Fruit fly (Drosophila melanogaster) whole organism, embryonic: ENCODE measurements around the gene CG31204.

Source experiments
- ATbp ChIP-seq: fragments of 200-800 bp; sonication (Bioruptor generic); optimal IDR thresholded peaks from 2 replicates; lab custom pipeline; 2017; ENCODE audit warnings: missing biosample characterization, mild to moderate bottlenecking, missing genetic modification characterization, missing genetic modification reagents
- Atf3 ChIP-seq: fragments of 200-800 bp; sonication (Bioruptor generic); optimal IDR thresholded peaks from 3 replicates; lab custom pipeline; 2016; ENCODE audit warnings: missing biosample characterization, missing genetic modification characterization
- CG10274 ChIP-seq: fragments of 200-800 bp; sonication (Bioruptor generic); optimal IDR thresholded peaks from 3 replicates; lab custom pipeline; 2017; ENCODE audit warnings: missing biosample characterization, mild to moderate bottlenecking, missing genetic modification characterization
- CG11398 ChIP-seq: fragments of 200-800 bp; sonication (Bioruptor generic); optimal IDR thresholded peaks from 2 replicates; lab custom pipeline; 2016; ENCODE audit warnings: missing biosample characterization, missing genetic modification characterization
- CG12071 ChIP-seq: fragments of 200-800 bp; sonication (Bioruptor generic); optimal IDR thresholded peaks from 3 replicates; lab custom pipeline; 2018; ENCODE audit warnings: missing biosample characterization, mild to moderate bottlenecking, missing genetic modification characterization
- CG12104 ChIP-seq: fragments of 200-800 bp; sonication (Bioruptor generic); optimal IDR thresholded peaks from 3 replicates; lab custom pipeline; 2016; ENCODE audit warnings: missing biosample characterization, missing genetic modification characterization
- CG12744 ChIP-seq: fragments of 200-800 bp; sonication (Bioruptor generic); optimal IDR thresholded peaks from 2 replicates; lab custom pipeline; 2016; ENCODE audit warnings: missing biosample characterization, missing genetic modification characterization
- CG12769 ChIP-seq: fragments of 200-800 bp; sonication (Bioruptor generic); optimal IDR thresholded peaks from 2 replicates; lab custom pipeline; 2019; ENCODE audit warnings: missing biosample characterization, mild to moderate bottlenecking, missing genetic modification characterization, moderate library complexity
- CG13424 ChIP-seq: fragments of 200-800 bp; sonication (Bioruptor generic); optimal IDR thresholded peaks from 2 replicates; lab custom pipeline; 2019; ENCODE audit warnings: missing biosample characterization, mild to moderate bottlenecking, missing genetic modification characterization, moderate library complexity
- CG13894 ChIP-seq: fragments of 200-800 bp; sonication (Bioruptor generic); optimal IDR thresholded peaks from 3 replicates; lab custom pipeline; 2018; ENCODE audit warnings: missing biosample characterization, mild to moderate bottlenecking, missing genetic modification characterization, moderate library complexity
- CG14050 ChIP-seq: fragments of 200-800 bp; sonication (Bioruptor generic); IDR thresholded peaks from 3 replicates; pipeline ENCODE4 v1.3.6; 2022; ENCODE audit warnings: missing biosample characterization, missing genetic modification characterization
- CG14441 ChIP-seq: fragments of 200-800 bp; sonication (Bioruptor generic); IDR thresholded peaks from 2 replicates; pipeline ENCODE4 v1.3.6; 2022; ENCODE audit warnings: missing biosample characterization, missing genetic modification characterization
- CG15479 ChIP-seq: fragments of 200-800 bp; sonication (Bioruptor generic); optimal IDR thresholded peaks from 3 replicates; lab custom pipeline; 2019; ENCODE audit warnings: missing biosample characterization, mild to moderate bottlenecking, missing genetic modification characterization, moderate library complexity
- CG17186 ChIP-seq: fragments of 200-800 bp; sonication (Bioruptor generic); optimal IDR thresholded peaks from 3 replicates; lab custom pipeline; 2017; ENCODE audit warnings: missing biosample characterization, missing genetic modification reagents, missing genetic modification characterization
- CG17359 ChIP-seq: fragments of 200-800 bp; sonication (Bioruptor generic); optimal IDR thresholded peaks from 3 replicates; lab custom pipeline; 2018; ENCODE audit warnings: missing biosample characterization, mild to moderate bottlenecking, missing genetic modification characterization, moderate library complexity
- CG18011 ChIP-seq: fragments of 200-800 bp; sonication (Bioruptor generic); optimal IDR thresholded peaks from 2 replicates; lab custom pipeline; 2017; ENCODE audit warnings: missing biosample characterization, missing genetic modification characterization, mild to moderate bottlenecking, moderate library complexity, missing genotype
- CG18262 ChIP-seq: fragments of 200-800 bp; optimal IDR thresholded peaks from 3 replicates; lab custom pipeline; 2019; ENCODE audit warnings: missing biosample characterization, mild to moderate bottlenecking, missing genetic modification characterization, moderate library complexity
- CG18476 ChIP-seq: fragments of 200-800 bp; sonication (Bioruptor generic); optimal IDR thresholded peaks from 2 replicates; lab custom pipeline; 2016; ENCODE audit warnings: missing biosample characterization, mild to moderate bottlenecking, missing genetic modification characterization
- CG2202 ChIP-seq: fragments of 200-800 bp; sonication (Bioruptor generic); optimal IDR thresholded peaks from 2 replicates; lab custom pipeline; 2018; ENCODE audit warnings: missing biosample characterization, mild to moderate bottlenecking, missing genetic modification characterization
- CG31365 ChIP-seq: fragments of 200-800 bp; sonication (Bioruptor generic); optimal IDR thresholded peaks from 2 replicates; lab custom pipeline; 2018; ENCODE audit warnings: missing biosample characterization, mild to moderate bottlenecking, missing genetic modification characterization
- CG5953 ChIP-seq: fragments of 200-800 bp; sonication (Bioruptor generic); IDR thresholded peaks from 2 replicates; pipeline ENCODE4 v1.3.6; 2022; ENCODE audit warnings: missing biosample characterization, missing genetic modification characterization
- CG7928 ChIP-seq: fragments of 200-800 bp; sonication (Bioruptor generic); optimal IDR thresholded peaks from 2 replicates; lab custom pipeline; 2017; ENCODE audit warnings: missing biosample characterization, mild to moderate bottlenecking, missing genetic modification characterization
- CG9215 ChIP-seq: fragments of 200-800 bp; sonication (Bioruptor generic); IDR thresholded peaks from 2 replicates; pipeline ENCODE4 v1.3.6; 2022; ENCODE audit warnings: missing biosample characterization, missing genetic modification characterization
- CG9727 ChIP-seq: fragments of 200-800 bp; sonication (Bioruptor generic); optimal IDR thresholded peaks from 3 replicates; lab custom pipeline; 2017; ENCODE audit warnings: missing biosample characterization, mild to moderate bottlenecking, missing genetic modification characterization
- CrebB ChIP-seq: fragments of 200-800 bp; sonication (Bioruptor generic); optimal IDR thresholded peaks from 3 replicates; lab custom pipeline; 2018; ENCODE audit warnings: missing biosample characterization, mild to moderate bottlenecking, missing genetic modification characterization
- D19A ChIP-seq: fragments of 200-800 bp; optimal IDR thresholded peaks from 3 replicates; lab custom pipeline; 2019; ENCODE audit warnings: missing biosample characterization, mild to moderate bottlenecking, missing genetic modification characterization, moderate library complexity
- Dfd ChIP-seq, 2 experiments: fragments of >200 bp; optimal IDR thresholded peaks; 2 replicates each; lab custom pipeline; 2017; ENCODE audit warnings: missing biosample characterization in 2 of 2, missing genetic modification characterization in 2 of 2
- Fer3 ChIP-seq: fragments of 200-800 bp; sonication (Bioruptor generic); optimal IDR thresholded peaks from 2 replicates; lab custom pipeline; 2018; ENCODE audit warnings: missing biosample characterization, mild to moderate bottlenecking, missing genetic modification characterization, moderate library complexity
- Gsc ChIP-seq: fragments of 200-800 bp; sonication (Bioruptor generic); IDR thresholded peaks from 2 replicates; pipeline ENCODE4 v1.3.6; 2022; ENCODE audit warnings: missing biosample characterization, missing genetic modification characterization
- Kr ChIP-seq: fragments of 200-800 bp; sonication (Bioruptor generic); optimal IDR thresholded peaks from 2 replicates; lab custom pipeline; 2017; ENCODE audit warnings: missing biosample characterization, mild to moderate bottlenecking, missing genetic modification characterization
- Myb ChIP-seq: fragments of 200-800 bp; sonication (Bioruptor generic); optimal IDR thresholded peaks from 2 replicates; lab custom pipeline; 2016; ENCODE audit warnings: missing biosample characterization, missing genetic modification characterization
- Neu2 ChIP-seq: fragments of 200-800 bp; sonication (Bioruptor generic); optimal IDR thresholded peaks from 3 replicates; lab custom pipeline; 2016; ENCODE audit warnings: missing biosample characterization, missing genetic modification characterization, borderline replicate concordance
- Nf-YA ChIP-seq: fragments of 200-800 bp; sonication (Bioruptor generic); IDR thresholded peaks from 2 replicates; pipeline ENCODE4 v1.3.6; 2022; ENCODE audit warnings: missing biosample characterization, missing genetic modification characterization
- Ptx1 ChIP-seq: fragments of 200-800 bp; sonication (Bioruptor generic); IDR thresholded peaks from 2 replicates; pipeline ENCODE4 v1.3.6; 2022; ENCODE audit warnings: missing biosample characterization, missing genetic modification characterization
- Vsx1 ChIP-seq: fragments of 200-800 bp; sonication (Bioruptor generic); optimal IDR thresholded peaks from 2 replicates; lab custom pipeline; 2017; ENCODE audit warnings: missing biosample characterization, mild to moderate bottlenecking, missing genetic modification characterization, missing genetic modification reagents
- az2 ChIP-seq: fragments of 200-800 bp; sonication (Bioruptor generic); optimal IDR thresholded peaks from 3 replicates; lab custom pipeline; 2016; ENCODE audit warnings: missing biosample characterization, missing genetic modification characterization
- cad ChIP-seq: fragments of >200 bp; optimal IDR thresholded peaks from 2 replicates; lab custom pipeline; 2017; ENCODE audit warnings: missing biosample characterization, missing genetic modification characterization
- chm ChIP-seq: fragments of 200-800 bp; sonication (Bioruptor generic); IDR thresholded peaks from 2 replicates; pipeline ENCODE4 v1.3.6; 2022; ENCODE audit warnings: missing biosample characterization, missing genetic modification characterization
- ci ChIP-seq: fragments of 200-800 bp; sonication (Bioruptor generic); IDR thresholded peaks from 3 replicates; pipeline ENCODE4 v1.3.6; 2022; ENCODE audit warnings: missing biosample characterization, missing genetic modification characterization
- h ChIP-seq: fragments of >200 bp; optimal IDR thresholded peaks from 2 replicates; lab custom pipeline; 2017
- inv ChIP-seq: fragments of 200-800 bp; sonication (Bioruptor generic); IDR thresholded peaks from 2 replicates; pipeline ENCODE4 v1.3.6; 2022; ENCODE audit warnings: missing biosample characterization, missing genetic modification characterization; ENCODE audit not compliant: partially characterized antibody
- jigr1 ChIP-seq: fragments of 200-800 bp; sonication (Bioruptor generic); IDR thresholded peaks from 3 replicates; pipeline ENCODE4 v1.3.6; 2022; ENCODE audit warnings: missing biosample characterization, missing genetic modification characterization
- ken ChIP-seq: fragments of 200-800 bp; sonication (Bioruptor generic); IDR thresholded peaks from 3 replicates; pipeline ENCODE4 v1.3.6; 2022; ENCODE audit warnings: missing biosample characterization, missing genetic modification characterization
- nerfin-1 ChIP-seq: fragments of 200-800 bp; sonication (Bioruptor generic); optimal IDR thresholded peaks from 3 replicates; lab custom pipeline; 2019; ENCODE audit warnings: missing biosample characterization, mild to moderate bottlenecking, missing genetic modification characterization, moderate library complexity
- peb ChIP-seq: fragments of 200-800 bp; sonication (Bioruptor generic); IDR thresholded peaks from 2 replicates; pipeline ENCODE4 v1.3.6; 2022; ENCODE audit warnings: missing biosample characterization, missing genetic modification characterization
- psq ChIP-seq: fragments of 200-800 bp; sonication (Bioruptor generic); optimal IDR thresholded peaks from 2 replicates; lab custom pipeline; 2017; ENCODE audit warnings: missing biosample characterization, missing genetic modification characterization
- sc ChIP-seq, 3 experiments: fragments of >200 bp in 2 of 3; fragments of 200-800 bp in 1 of 3; sonication (Bioruptor generic) in 1 of 3; optimal IDR thresholded peaks; 2 replicates in 2 of 3; 3 replicates in 1 of 3; lab custom pipeline; 2017; ENCODE audit warnings: mild to moderate bottlenecking in 1 of 3, missing biosample characterization in 1 of 3, missing genetic modification characterization in 1 of 3, missing genetic modification reagents in 1 of 3
- stwl ChIP-seq: fragments of 200-800 bp; sonication (Bioruptor generic); optimal IDR thresholded peaks from 3 replicates; lab custom pipeline; 2018; ENCODE audit warnings: missing biosample characterization, mild to moderate bottlenecking, missing genetic modification characterization, moderate library complexity
- trem ChIP-seq: fragments of 200-800 bp; optimal IDR thresholded peaks from 3 replicates; lab custom pipeline; 2019; ENCODE audit warnings: missing biosample characterization, mild to moderate bottlenecking, missing genetic modification characterization, moderate library complexity
- unc-4 ChIP-seq: fragments of 200-800 bp; sonication (Bioruptor generic); IDR thresholded peaks from 2 replicates; pipeline ENCODE4 v1.3.6; 2022; ENCODE audit warnings: missing biosample characterization, missing genetic modification characterization; ENCODE audit not compliant: partially characterized antibody
- zfh1 ChIP-seq: fragments of 200-800 bp; sonication (Bioruptor generic); IDR thresholded peaks from 3 replicates; pipeline ENCODE4 v1.3.6; 2022; ENCODE audit warnings: missing biosample characterization, missing genetic modification characterization

CG31204 gene

DNA sequence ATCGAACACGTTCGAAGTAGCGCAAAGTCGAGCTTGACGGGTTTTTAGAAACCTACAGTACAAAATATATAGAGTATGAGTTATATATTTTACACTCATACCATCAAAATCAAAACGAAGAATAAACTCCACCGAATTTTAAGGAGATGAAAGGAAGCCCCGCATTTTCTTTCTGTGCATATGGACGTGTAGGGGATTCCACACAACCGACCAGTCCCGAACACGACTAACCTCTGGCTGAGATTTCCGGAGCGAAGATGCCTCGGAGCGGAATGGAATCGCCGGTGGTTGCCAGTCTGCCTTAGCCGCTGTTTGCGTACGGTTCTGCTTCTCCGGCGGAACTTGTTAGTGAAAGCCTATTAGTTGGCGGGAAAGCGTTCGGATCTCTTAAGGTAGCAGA is 9.2 kb downstream of the CG31204 start (continued):
- TF ChIP-seq CG18476 (GFP tag; lab: Kevin White, UChicago): peak; percentile 91
- peak; percentile 94 for TF ChIP-seq CrebB (tag; lab: Kevin White, UChicago)
- peak; percentile 93 for TF ChIP-seq peb (GFP tag; lab: Robert Waterston, UW)
- TF ChIP-seq CG12104 (GFP tag; lab: Kevin White, UChicago): peak; percentile 93
- peak; percentile 98 for TF ChIP-seq ken (GFP tag; lab: Robert Waterston, UW)
- TF ChIP-seq CG31365 (tag; lab: Kevin White, UChicago): peak; percentile 77
- TF ChIP-seq CG12769 (tag; lab: Kevin White, UChicago): peak; percentile 97
- TF ChIP-seq ATbp (GFP tag; lab: Kevin White, UChicago): peak; percentile 97
- TF ChIP-seq CG2202 (tag; lab: Kevin White, UChicago): peak; percentile 88
- no peak for TF ChIP-seq stwl (tag; lab: Kevin White, UChicago)
- peak; percentile 92 for TF ChIP-seq Myb (GFP tag; lab: Kevin White, UChicago)
- TF ChIP-seq CG14441: peak; percentile 99
- no peak for TF ChIP-seq cad (GFP tag; lab: Kevin White, UChicago)
- peak; percentile 88 for TF ChIP-seq Nf-YA
- peak; percentile 94 for TF ChIP-seq Atf3 (GFP tag; lab: Kevin White, UChicago)
- peak; percentile 77 for TF ChIP-seq Neu2
- no peak for TF ChIP-seq inv (GFP tag; lab: Robert Waterston, UW)
- TF ChIP-seq CG9727 (GFP tag; lab: Kevin White, UChicago): peak; percentile 95
- TF ChIP-seq Dfd (GFP tag; optimal IDR thresholded peaks at IDR 0.05; lab: Kevin White, UChicago): no peak
- peak; percentile 89 for TF ChIP-seq CG18011 (GFP tag; lab: Kevin White, UChicago)
- TF ChIP-seq jigr1 (GFP tag; lab: Robert Waterston, UW): peak; percentile 96
- peak; percentile 94 for TF ChIP-seq D19A (tag; lab: Kevin White, UChicago)
- TF ChIP-seq CG11398 (GFP tag; lab: Kevin White, UChicago): peak; percentile 95
- peak; percentile 100 for TF ChIP-seq CG10274 (GFP tag; lab: Kevin White, UChicago)
- TF ChIP-seq CG7928 (GFP tag; lab: Kevin White, UChicago): peak; percentile 77
- TF ChIP-seq CG13424: peak; percentile 96
- no peak for TF ChIP-seq h
- peak; percentile 87 for TF ChIP-seq nerfin-1
- peak; percentile 94 for TF ChIP-seq CG13894 (tag; lab: Kevin White, UChicago)
- peak; percentile 87 for TF ChIP-seq psq (GFP tag; lab: Kevin White, UChicago)
- TF ChIP-seq CG15479 (GFP tag; lab: Kevin White, UChicago): no peak
- TF ChIP-seq CG14050 (GFP tag; lab: Robert Waterston, UW): peak; percentile 95
- peak; percentile 84 for TF ChIP-seq trem (tag; lab: Kevin White, UChicago)
- peak; percentile 96 for TF ChIP-seq CG9215 (GFP tag; lab: Robert Waterston, UW)
- peak; percentile 97 for TF ChIP-seq CG12744
- peak; percentile 81 for TF ChIP-seq CG17186
- peak; percentile 96 for TF ChIP-seq Gsc
- peak; percentile 94 for TF ChIP-seq CG5953 (GFP tag; lab: Robert Waterston, UW)
- TF ChIP-seq Vsx1 (GFP tag; lab: Kevin White, UChicago): peak; percentile 94
- TF ChIP-seq chm (GFP tag; lab: Robert Waterston, UW): peak; percentile 95
- TF ChIP-seq CG12071 (GFP tag; lab: Kevin White, UChicago): peak; percentile 96
- no peak for TF ChIP-seq sc (optimal IDR thresholded peaks at IDR 0.05; lab: Kevin White, UChicago)
- TF ChIP-seq sc (GFP tag; optimal IDR thresholded peaks at IDR 0.05; lab: Kevin White, UChicago): peak; percentile 91
- peak; percentile 96 for TF ChIP-seq CG18262
- peak; percentile 99 for TF ChIP-seq Ptx1 (GFP tag; lab: Robert Waterston, UW)
- TF ChIP-seq Fer3: peak; percentile 95
- peak; percentile 98 for TF ChIP-seq zfh1
- TF ChIP-seq CG17359 (tag; lab: Kevin White, UChicago): peak; percentile 97
- TF ChIP-seq ci (GFP tag; lab: Robert Waterston, UW): peak; percentile 97
- TF ChIP-seq az2 (GFP tag; lab: Kevin White, UChicago): peak; percentile 97
- no peak for TF ChIP-seq Kr (GFP tag; lab: Kevin White, UChicago)
- 0 out of 2 replicates have a peak, but pooled peaks have one; percentile 18 for TF ChIP-seq unc-4 (GFP tag; lab: Robert Waterston, UW)
